Worm (Caenorhabditis elegans) whole organism, L4/young adult: ENCODE data around the gene ger-1.
A peak's percentile ranks its signal among the peaks of the same experiment; 100 is the strongest.

Experiments used
- W03F9.2 ChIP-seq: fragments of 150-350 bp; optimal IDR thresholded peaks from 2 replicates; lab custom pipeline; 2014; ENCODE audit warnings: missing biosample characterization, missing genetic modification characterization
- dao-5 ChIP-seq: sonication (generic microtip); optimal IDR thresholded peaks from 2 replicates; lab custom pipeline; 2016; ENCODE audit warnings: missing genotype, missing genetic modification characterization, moderate library complexity, missing compliant biosample characterization
- him-1 ChIP-seq: sonication (generic microtip); optimal IDR thresholded peaks from 2 replicates; lab custom pipeline; 2016; ENCODE audit warnings: missing genotype, missing genetic modification reagents, missing genetic modification characterization, missing compliant biosample characterization

The ger-1 gene

DNA sequence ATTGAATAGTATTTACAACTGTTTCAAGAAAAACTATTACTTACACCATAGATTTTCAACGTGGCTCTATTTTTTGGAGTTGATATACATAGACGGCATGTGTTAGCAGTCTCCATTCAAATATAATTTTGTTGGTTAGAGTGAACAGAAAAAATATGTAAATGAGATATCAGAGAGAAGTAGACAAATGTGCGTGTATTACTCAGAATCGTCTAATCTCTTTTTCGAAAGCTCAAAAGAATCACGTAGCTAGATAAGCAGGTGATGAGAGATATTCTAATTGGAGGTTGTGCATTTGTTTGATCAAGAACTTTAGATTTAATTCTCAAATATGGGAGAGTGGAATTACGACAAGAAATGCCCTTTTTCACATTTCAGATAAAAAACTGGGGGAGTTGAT, 23.3 kb upstream of the ger-1 start, which contains the start of gene ZK418.10:
ZK418.10 (minus strand) TSS at position 148 of the 400 bp plus-strand sequence.
- TF ChIP-seq dao-5 (tag; lab: Kevin White, UChicago) (no peak), him-1 (tag; lab: Kevin White, UChicago) (no peak), W03F9.2 (tag; lab: Kevin White, UChicago) (no peak)

DNA sequence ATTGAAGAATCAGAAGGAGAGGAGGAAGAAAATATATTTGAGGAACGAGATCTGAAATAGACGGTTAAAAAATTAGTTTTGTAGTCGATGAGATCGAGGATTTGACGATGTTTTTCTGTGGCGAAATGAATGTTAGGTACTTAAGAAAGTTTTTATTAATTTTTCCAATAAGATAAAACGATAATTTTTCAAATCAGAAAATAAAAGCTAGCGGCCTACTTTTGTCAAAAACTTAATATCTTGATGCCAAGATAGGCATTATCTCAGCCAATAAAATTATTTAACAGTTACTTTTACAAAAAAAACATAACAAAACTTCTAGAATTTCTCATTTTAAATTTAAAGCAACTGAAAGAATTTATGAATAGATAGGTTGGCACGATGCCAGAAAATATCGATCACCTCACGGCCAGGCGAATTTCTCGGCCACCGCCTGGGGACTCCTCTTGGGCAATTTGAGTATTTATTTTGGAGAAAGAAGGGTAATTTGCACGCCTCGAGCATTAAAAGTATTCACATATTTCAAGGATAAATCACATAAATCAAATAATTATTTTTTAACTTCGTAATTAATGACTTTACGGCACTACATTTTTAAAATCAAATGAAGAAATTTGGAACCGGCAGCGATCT, 20.5 kb upstream of the ger-1 start, which contains the start of gene fubl-2:
fubl-2 (minus strand) TSS at position 51 of the 633 bp plus-strand sequence.
- TF ChIP-seq him-1 (tag; lab: Kevin White, UChicago): no peak
- peak; percentile 81 for TF ChIP-seq W03F9.2 (tag; lab: Kevin White, UChicago)
- no peak for TF ChIP-seq dao-5 (tag; lab: Kevin White, UChicago)

DNA sequence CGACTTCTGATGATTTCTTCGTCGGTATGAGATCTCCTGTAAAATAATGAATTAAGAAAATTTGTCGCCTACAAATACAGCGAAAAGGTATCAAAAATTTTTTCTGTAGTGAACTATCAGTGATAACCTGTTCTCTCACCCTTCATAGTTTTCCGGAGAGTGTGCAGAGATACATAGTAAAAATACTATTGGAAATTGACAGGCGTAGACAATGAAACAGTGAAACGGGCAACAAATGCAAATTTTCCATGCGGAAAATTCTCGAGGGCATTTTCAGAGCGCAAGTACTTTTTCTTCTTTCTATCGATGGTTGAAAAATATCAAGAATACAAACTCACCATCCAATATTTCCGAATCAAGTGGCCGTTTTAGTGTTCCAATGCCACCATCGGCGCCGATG, 19.9 kb upstream of the ger-1 start:
- TF ChIP-seq him-1 (tag; lab: Kevin White, UChicago): no peak
- TF ChIP-seq W03F9.2 (tag; lab: Kevin White, UChicago): no peak
- no peak for TF ChIP-seq dao-5 (tag; lab: Kevin White, UChicago)

DNA sequence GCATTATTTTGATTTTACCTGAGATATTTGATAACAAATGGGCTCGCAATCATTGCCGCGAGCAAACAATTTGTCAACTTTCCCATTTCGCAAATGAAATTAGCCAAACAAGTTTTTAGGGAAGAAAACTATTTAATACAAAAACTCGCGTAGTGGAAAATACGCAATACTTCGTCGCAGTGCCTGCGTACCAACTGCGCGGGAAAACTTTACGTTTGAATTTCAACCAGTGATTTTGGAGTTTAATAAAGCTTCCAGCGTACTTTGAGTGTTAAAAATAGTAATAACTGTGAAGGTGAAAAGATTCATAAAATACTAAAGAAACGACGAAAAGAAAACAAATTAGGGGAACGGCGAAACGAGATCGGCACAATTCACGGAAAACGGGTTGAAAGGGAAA, 17.6 kb upstream of the ger-1 start, which contains the start of gene tofu-7:
tofu-7 (minus strand) TSS at position 111 of the 400 bp plus-strand sequence.
- TF ChIP-seq W03F9.2 (tag; lab: Kevin White, UChicago) (no peak), him-1 (tag; lab: Kevin White, UChicago) (no peak), dao-5 (tag; lab: Kevin White, UChicago) (no peak)

DNA sequence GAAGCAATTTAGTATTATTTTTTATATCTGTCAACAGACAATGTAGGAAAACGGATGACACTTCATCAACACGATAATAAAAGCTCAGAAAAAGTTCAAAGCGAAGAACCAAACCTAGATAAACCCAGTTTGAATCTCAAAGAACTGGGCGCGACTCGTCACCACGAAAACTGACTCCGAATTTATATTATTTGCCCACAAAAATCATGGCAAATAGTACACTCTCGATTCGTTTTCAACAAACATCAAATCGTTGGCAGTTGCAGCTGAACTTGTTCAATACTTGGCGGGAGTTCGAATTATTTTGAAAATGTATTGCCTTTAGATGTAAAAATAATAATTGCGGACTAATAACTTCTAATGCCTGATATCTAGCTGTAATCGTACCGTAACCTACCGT, 15.8 kb upstream of the ger-1 start:
- TF ChIP-seq W03F9.2 (tag; lab: Kevin White, UChicago): no peak
- TF ChIP-seq dao-5 (tag; lab: Kevin White, UChicago): no peak
- TF ChIP-seq him-1 (tag; lab: Kevin White, UChicago): no peak

DNA sequence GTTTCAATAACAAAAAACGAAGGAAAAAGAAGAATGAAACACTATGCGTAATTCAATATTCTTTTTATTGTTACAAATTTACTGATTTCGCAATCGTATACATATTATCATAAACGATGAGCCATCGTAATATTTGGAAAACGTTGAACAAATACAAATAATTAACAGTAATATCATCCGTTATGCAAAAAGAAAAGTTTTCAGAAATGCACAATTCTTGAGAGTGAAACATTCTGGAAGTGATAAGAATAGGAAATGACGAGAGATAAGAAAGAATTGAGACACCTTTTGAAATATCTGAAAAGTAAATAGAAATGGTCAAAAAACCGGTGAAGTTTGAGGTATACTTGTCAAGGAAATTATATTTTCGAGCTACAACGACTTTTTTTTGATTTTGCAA, 14.2 kb upstream of the ger-1 start:
- no peak for TF ChIP-seq W03F9.2 (tag; lab: Kevin White, UChicago)
- TF ChIP-seq dao-5 (tag; lab: Kevin White, UChicago): no peak

DNA sequence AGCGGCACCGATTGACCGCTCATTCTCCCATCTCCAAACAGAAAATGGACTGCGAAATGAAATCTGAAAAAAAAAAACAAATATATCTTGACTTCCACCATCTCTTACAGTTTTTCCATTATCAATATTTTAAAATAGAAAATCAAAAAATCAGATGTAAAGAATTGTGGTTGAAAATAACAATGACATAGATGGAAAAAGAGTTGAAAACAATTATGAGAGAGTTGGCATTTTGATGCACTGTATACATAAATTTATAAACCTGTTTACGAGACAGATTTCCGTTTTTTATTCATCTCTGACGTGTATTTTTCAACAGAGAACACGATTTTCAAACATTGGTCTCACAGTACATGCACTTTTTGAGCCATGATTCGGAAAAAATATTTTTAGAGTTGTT, 13.4 kb upstream of the ger-1 start, which contains the start of gene ZK418.7:
ZK418.7 (minus strand) TSS at position 101 of the 400 bp plus-strand sequence.
- TF ChIP-seq W03F9.2 (tag; lab: Kevin White, UChicago) (no peak), him-1 (tag; lab: Kevin White, UChicago) (no peak), dao-5 (tag; lab: Kevin White, UChicago) (no peak)

DNA sequence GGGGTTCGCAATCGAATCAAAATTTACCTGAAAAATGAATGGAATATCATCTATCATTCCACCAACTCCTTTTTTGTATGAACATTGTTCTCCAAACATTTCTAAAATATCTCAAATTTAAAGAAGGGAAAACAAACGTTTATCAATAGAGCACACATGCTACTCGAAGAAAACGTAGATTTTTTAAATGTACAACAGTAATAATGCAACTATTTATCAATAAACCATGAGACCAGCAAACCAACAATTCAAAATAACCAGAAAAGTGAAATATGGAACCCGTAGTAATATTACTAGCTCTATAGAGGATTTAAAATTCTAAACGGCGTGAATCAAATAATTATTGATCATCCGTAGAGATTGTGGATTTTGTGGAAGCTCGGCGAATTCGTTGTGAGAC, 11.5 kb upstream of the ger-1 start, which contains the start of gene ZK418.6:
ZK418.6 (minus strand) TSS at position 101 of the 400 bp plus-strand sequence.
- TF ChIP-seq him-1 (tag; lab: Kevin White, UChicago) (no peak), dao-5 (tag; lab: Kevin White, UChicago) (no peak), W03F9.2 (tag; lab: Kevin White, UChicago) (no peak)

DNA sequence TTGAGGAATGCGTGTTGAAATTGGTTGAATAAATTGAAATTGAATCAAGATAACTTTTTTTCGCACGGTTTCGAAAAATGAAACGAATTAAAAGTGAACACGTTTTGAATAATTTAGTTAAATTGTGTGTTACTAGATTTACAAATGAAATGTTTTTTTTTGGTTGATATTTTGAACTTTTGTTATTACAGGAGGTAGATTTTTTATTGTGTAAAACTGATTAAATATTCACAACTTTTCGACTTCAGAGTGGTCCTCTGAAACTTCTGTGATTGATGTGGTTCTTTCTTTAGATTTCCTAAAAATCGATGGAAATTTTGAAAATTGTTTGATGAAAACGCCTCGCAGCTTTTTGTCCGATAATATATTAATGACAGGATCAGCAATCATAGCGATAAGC, 9.1 kb upstream of the ger-1 start, which contains the start of gene ZK418.13:
ZK418.13 (minus strand) TSS at position 101 of the 400 bp plus-strand sequence.
- TF ChIP-seq dao-5 (tag; lab: Kevin White, UChicago) (no peak), him-1 (tag; lab: Kevin White, UChicago) (no peak), W03F9.2 (tag; lab: Kevin White, UChicago) (no peak)

DNA sequence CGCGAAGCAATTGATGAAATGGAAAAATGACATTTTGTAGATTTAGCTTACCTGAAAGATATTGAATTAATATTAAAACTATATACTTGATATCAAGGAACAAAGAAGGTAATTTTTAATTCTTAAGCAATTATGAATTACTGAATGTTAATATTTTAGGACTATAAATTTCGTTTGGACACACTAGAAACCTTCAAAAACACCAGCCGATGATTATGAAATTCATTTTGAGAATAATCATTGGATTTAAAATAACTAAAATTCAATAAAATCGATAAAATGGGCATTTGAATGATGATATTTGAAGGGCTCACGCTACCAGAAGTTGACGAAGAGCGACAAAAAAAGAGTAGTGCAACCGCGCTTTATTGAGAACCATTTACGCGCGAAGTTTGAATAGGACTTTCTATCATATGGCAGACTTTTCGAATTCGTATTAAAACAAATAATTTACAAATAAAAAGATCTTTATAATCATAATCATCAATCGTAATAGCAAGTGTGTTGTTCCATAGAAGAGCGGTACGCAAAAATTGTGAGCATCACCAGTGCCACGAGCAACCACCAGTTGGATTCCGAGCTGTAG, 6.6 kb upstream of the ger-1 start, which contains the start of gene ZK418.5:
ZK418.5 (minus strand) TSS at position 51 of the 586 bp plus-strand sequence.
- no peak for TF ChIP-seq W03F9.2 (tag; lab: Kevin White, UChicago)
- no peak for TF ChIP-seq dao-5 (tag; lab: Kevin White, UChicago)
- no peak for TF ChIP-seq him-1 (tag; lab: Kevin White, UChicago)

DNA sequence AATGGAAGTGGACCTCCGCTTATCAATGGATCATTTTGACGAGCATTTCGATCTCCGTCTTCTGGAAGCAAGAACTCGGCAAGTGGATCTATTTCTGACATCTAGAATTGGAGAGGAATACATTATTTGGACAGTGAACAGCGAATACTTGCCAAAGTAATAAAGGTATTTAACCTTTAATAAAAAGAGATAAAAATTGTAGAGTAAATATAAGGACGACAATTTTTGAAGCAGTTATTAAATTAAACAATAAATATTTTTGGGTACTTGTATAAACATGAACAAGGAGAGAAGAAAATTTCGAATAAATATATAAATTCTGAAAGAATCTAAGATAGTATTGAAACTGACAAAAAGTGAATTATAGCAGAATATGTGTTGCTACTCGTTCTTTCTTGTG, 5.2 kb upstream of the ger-1 start, which contains the start of gene lin-37:
lin-37 (minus strand) TSS at position 101 of the 400 bp plus-strand sequence.
- no peak for TF ChIP-seq him-1 (tag; lab: Kevin White, UChicago)

DNA sequence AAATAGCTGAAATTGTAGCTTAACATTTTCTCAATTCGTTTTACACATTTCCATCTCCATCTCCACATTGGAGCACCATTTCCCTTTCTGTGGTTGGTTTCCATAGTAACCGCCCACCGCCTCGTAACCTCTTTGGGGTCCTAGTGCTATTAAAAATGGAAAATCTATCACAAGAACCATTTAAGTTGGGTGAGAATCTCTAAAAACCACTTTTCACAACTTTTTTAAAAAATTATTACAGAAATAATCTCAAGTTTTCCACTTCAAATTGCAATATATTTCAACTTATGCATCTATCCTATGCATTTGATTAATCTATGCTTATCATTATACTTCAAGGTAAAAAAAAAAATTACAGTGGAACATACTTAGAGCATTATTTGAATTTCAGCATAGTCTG, 2.7 kb upstream of the ger-1 start, which contains the start of gene tmem-17:
tmem-17 (plus strand) TSS at position 301 of the 400 bp plus-strand sequence.
- no peak for TF ChIP-seq W03F9.2 (tag; lab: Kevin White, UChicago)
- TF ChIP-seq dao-5 (tag; lab: Kevin White, UChicago): no peak
- no peak for TF ChIP-seq him-1 (tag; lab: Kevin White, UChicago)

DNA sequence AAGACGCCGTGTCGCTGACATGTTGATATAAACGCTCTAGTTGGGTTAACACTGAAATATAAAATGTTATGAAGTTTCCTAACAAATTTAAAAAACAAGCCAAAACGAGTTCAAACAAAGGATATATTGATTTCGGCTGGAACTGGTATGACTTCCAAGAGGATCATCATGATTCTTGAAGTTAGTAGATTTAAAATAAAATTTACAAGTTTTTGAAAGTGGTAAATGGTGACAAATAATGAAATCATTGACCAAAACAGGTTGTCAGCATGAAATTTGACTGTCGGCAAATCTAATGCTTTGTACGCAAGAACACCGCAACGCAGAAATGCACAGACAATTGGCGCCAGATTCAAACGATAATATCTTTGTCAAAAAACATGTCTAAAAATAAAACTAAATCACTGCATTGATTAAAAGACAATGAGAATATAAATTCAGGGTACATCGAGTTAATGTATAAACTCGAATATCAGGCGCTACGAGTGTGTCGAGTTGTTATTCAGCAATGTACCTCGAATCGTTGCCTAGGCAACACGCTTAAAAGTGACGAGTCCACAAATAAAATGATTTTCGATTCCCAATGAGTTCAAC, 1.3 kb upstream of the ger-1 start, which contains the start of the genes ubc-18 and R01H2.8:
ubc-18 (minus strand) TSS at position 51 of the 594 bp plus-strand sequence.
R01H2.8 (plus strand) TSS at position 544 of the 594 bp plus-strand sequence.
- peak; percentile 34 for TF ChIP-seq W03F9.2 (tag; lab: Kevin White, UChicago)
- TF ChIP-seq dao-5 (tag; lab: Kevin White, UChicago): no peak
- TF ChIP-seq him-1 (tag; lab: Kevin White, UChicago): no peak
